Worm (Caenorhabditis elegans): ENCODE data around the gene fbxc-24.
A peak's percentile ranks its signal among the peaks of the same experiment; 100 is the strongest.

The fbxc-24 gene

ce11 chrII:913222-913722 lies 3.8 kb upstream of the fbxc-24 start, which contains the start of gene fbxc-33:
Gene fbxc-33, plus strand, starts transcription at chrII:913672.
- TF ChIP-seq hlh-12 (tag; optimal IDR thresholded peaks at IDR 0.05) (no peak), mcd-1 (GFP tag; IDR thresholded peaks at IDR 0.05) (peak; percentile 75), atf-7 (tag; optimal IDR thresholded peaks at IDR 0.05) (no peak), nhr-179 (tag; optimal IDR thresholded peaks at IDR 0.05) (no peak)

ce11 chrII:911680-912079 lies 2.2 kb upstream of the fbxc-24 start, which contains the start of gene fbxc-31:
Gene fbxc-31, plus strand, starts transcription at chrII:911980.
- TF ChIP-seq madf-6 (GFP tag; IDR thresholded peaks at IDR 0.05): no peak
- no peak for TF ChIP-seq pha-4 (tag; optimal IDR thresholded peaks at IDR 0.05)
- TF ChIP-seq mcd-1 (GFP tag; IDR thresholded peaks at IDR 0.05): no peak
- TF ChIP-seq aptf-2 (GFP tag; conservative IDR thresholded peaks at IDR 0.05): no peak
- TF ChIP-seq C06A6.2 (GFP tag; conservative IDR thresholded peaks at IDR 0.05): no peak
- no peak for TF ChIP-seq atf-7 (tag; optimal IDR thresholded peaks at IDR 0.05)
- no peak for TF ChIP-seq sdz-38 (tag; optimal IDR thresholded peaks at IDR 0.05)
- no peak for TF ChIP-seq die-1 (tag; optimal IDR thresholded peaks at IDR 0.05)
- no peak for TF ChIP-seq nhr-120 (GFP tag; IDR thresholded peaks at IDR 0.05)
- TF ChIP-seq lag-1 (GFP tag; IDR thresholded peaks at IDR 0.05): no peak
- no peak for TF ChIP-seq F49E8.2 (tag; optimal IDR thresholded peaks at IDR 0.05; ENCODE audit: insufficient read depth)
- no peak for TF ChIP-seq ccch-3 (GFP tag; optimal IDR thresholded peaks at IDR 0.05)
- no peak for TF ChIP-seq Y53F4B.3 (GFP tag; IDR thresholded peaks at IDR 0.05)

ce11 chrII:905335-905734 lies 4.1 kb downstream of the fbxc-24 start:
- no peak for TF ChIP-seq tbp1 (GFP tag; optimal IDR thresholded peaks at IDR 0.05)
- no peak for TF ChIP-seq snpc-4 (GFP tag; optimal IDR thresholded peaks at IDR 0.05)
- TF ChIP-seq snpc-4 (tag; optimal IDR thresholded peaks at IDR 0.05): peak in 2 of 4 experiments; percentile 75 to 90
- TF ChIP-seq F22D6.2 (tag; optimal IDR thresholded peaks at IDR 0.05): no peak
- no peak for TF ChIP-seq dpff-1 (tag; optimal IDR thresholded peaks at IDR 0.05)
- TF ChIP-seq snpc-1.1 (tag; optimal IDR thresholded peaks at IDR 0.05; ENCODE audit: insufficient read depth): peak; percentile 70
- TF ChIP-seq zfh-2 (GFP tag; conservative IDR thresholded peaks at IDR 0.05): peak; percentile 40; the same call in 1 of the 2 replicates
- TF ChIP-seq nhr-80 (tag; optimal IDR thresholded peaks at IDR 0.05): no peak
- no peak for TF ChIP-seq D2030.7 (GFP tag; IDR thresholded peaks at IDR 0.05)
- TF ChIP-seq akir-1 (GFP tag; optimal IDR thresholded peaks at IDR 0.05): no peak

- TF ChIP-seq mxl-1 (tag; optimal IDR thresholded peaks at IDR 0.05) (no peak), ztf-6 (GFP tag; IDR thresholded peaks at IDR 0.05) (no peak), ceh-27 (GFP tag; optimal IDR thresholded peaks at IDR 0.05) (no peak), snpc-1.1 (tag; optimal IDR thresholded peaks at IDR 0.05; ENCODE audit: insufficient read depth) (no peak), ekl-4 (GFP tag; IDR thresholded peaks at IDR 0.05) (no peak), T07F8.4 (tag; optimal IDR thresholded peaks at IDR 0.05) (no peak), F57C9.4 (tag; optimal IDR thresholded peaks at IDR 0.05) (no peak), attf-5 (GFP tag; optimal IDR thresholded peaks at IDR 0.05) (no peak), snpc-1.3 (tag; optimal IDR thresholded peaks at IDR 0.05; ENCODE audit: insufficient read depth) (no peak), let-607 (tag; optimal IDR thresholded peaks at IDR 0.05) (no peak), F37B4.10 (GFP tag; IDR thresholded peaks at IDR 0.05) (no peak), lin-40 (tag; optimal IDR thresholded peaks at IDR 0.05) (no peak), zim-3 (tag; optimal IDR thresholded peaks at IDR 0.05) (no peak), madf-6 (GFP tag; IDR thresholded peaks at IDR 0.05) (no peak), atf-7 (tag; optimal IDR thresholded peaks at IDR 0.05) (no peak), lsl-1 (GFP tag; optimal IDR thresholded peaks at IDR 0.05) (no peak), F55B11.4 (tag; optimal IDR thresholded peaks at IDR 0.05; ENCODE audit: borderline replicate concordance, insufficient read depth) (no peak), lin-35 (GFP tag; optimal IDR thresholded peaks at IDR 0.05) (no peak), tbp1 (GFP tag; optimal IDR thresholded peaks at IDR 0.05) (no peak), die-1 (tag; optimal IDR thresholded peaks at IDR 0.05) (no peak)
Observed at ce11 chrII:901632-902031, 7.8 kb downstream of the fbxc-24 start, which contains the start of gene T07D3.2. Gene T07D3.2, plus strand, starts transcription at chrII:901932.
